Worm (Caenorhabditis elegans) whole organism, L4/young adult: ENCODE measurements around the gene rpl-15.

Experiments used
- W03F9.2 ChIP-seq: fragments of 150-350 bp; optimal IDR thresholded peaks from 2 replicates; lab custom pipeline; 2014; ENCODE audit warnings: missing biosample characterization, missing genetic modification characterization
- dao-5 ChIP-seq: sonication (generic microtip); optimal IDR thresholded peaks from 2 replicates; lab custom pipeline; 2016; ENCODE audit warnings: missing genotype, missing genetic modification characterization, moderate library complexity, missing compliant biosample characterization

ce11 chrIV:620324-620723 lies 34.1 kb downstream of the rpl-15 start:
- TF ChIP-seq W03F9.2 (tag; lab: Kevin White, UChicago) (no peak), dao-5 (peak; percentile 48)
